Worm (Caenorhabditis elegans): ENCODE measurements around the gene B0294.3.

ce11 chrX:1915022-1915421 lies 23.0 kb downstream of the B0294.3 start, which contains the start of gene rgs-9:
- TF ChIP-seq ceh-14 (tag; optimal IDR thresholded peaks at IDR 0.05) (no peak), ceh-19 (GFP tag; optimal IDR thresholded peaks at IDR 0.05) (no peak), pax-1 (tag; optimal IDR thresholded peaks at IDR 0.05) (no peak), pros-1 (tag; optimal IDR thresholded peaks at IDR 0.05) (no peak), unc-86 (tag; optimal IDR thresholded peaks at IDR 0.05) (no peak), ets-4 (tag; optimal IDR thresholded peaks at IDR 0.05) (no peak), pha-4 (tag; optimal IDR thresholded peaks at IDR 0.05) (no peak), pag-3 (tag; optimal IDR thresholded peaks at IDR 0.05; ENCODE audit: borderline replicate concordance) (no peak), ztf-16 (tag; optimal IDR thresholded peaks at IDR 0.05) (no peak), lin-11 (tag; optimal IDR thresholded peaks at IDR 0.05) (no peak), ttx-3 (tag; optimal IDR thresholded peaks at IDR 0.05) (no peak)

All from whole organism, late embryonic.